Worm (Caenorhabditis elegans): ENCODE results near the gene K08D9.9.

ce11 chrV:3230150-3230549 lies 6.4 kb downstream of the K08D9.9 start:
- TF ChIP-seq jun-1 (tag; optimal IDR thresholded peaks at IDR 0.05) = no peak
- TF ChIP-seq unc-30 (tag; optimal IDR thresholded peaks at IDR 0.05) = no peak
- TF ChIP-seq nhr-28 (tag; optimal IDR thresholded peaks at IDR 0.05) = no peak
- TF ChIP-seq mab-9 (GFP tag; IDR thresholded peaks at IDR 0.05) = no peak
- TF ChIP-seq mdl-1 (tag; optimal IDR thresholded peaks at IDR 0.05) = no peak
- no peak for TF ChIP-seq alr-1 (tag; optimal IDR thresholded peaks at IDR 0.05; ENCODE audit: borderline replicate concordance)
- no peak for TF ChIP-seq dsc-1 (tag; optimal IDR thresholded peaks at IDR 0.05)

Measured in whole organism, L1 larva.